Worm (Caenorhabditis elegans) whole organism, L1 larva: ENCODE data around the gene K08F9.3.
"Not testable (repeated sequence)": the region's sequence is repeated elsewhere in the genome, so short reads cannot be mapped to it uniquely, and the experiment has no call there.

ENCODE experiments used
- ama-1 ChIP-seq: fragments of 150-350 bp; optimal IDR thresholded peaks from 2 replicates; lab custom pipeline; 2014
- blmp-1 ChIP-seq: fragments of 150-350 bp; optimal IDR thresholded peaks from 2 replicates; lab custom pipeline; 2014; ENCODE audit warnings: missing biosample characterization, missing genetic modification characterization
- efl-1 ChIP-seq, 4 experiments: fragments of 150-350 bp; optimal IDR thresholded peaks in 3 of 4; peaks in 1 of 4; 1 replicate in 1 of 4; 2 replicates in 3 of 4; lab custom pipeline; 2014; ENCODE audit warnings: missing biosample characterization in 2 of 4, missing genetic modification characterization in 2 of 4, missing genetic modification reagents in 2 of 4
- lin-39 ChIP-seq: fragments of 150-350 bp; optimal IDR thresholded peaks from 2 replicates; lab custom pipeline; 2014; ENCODE audit warnings: missing biosample characterization, missing genetic modification reagents, missing genetic modification characterization
- lir-3 ChIP-seq: sonication (generic microtip); optimal IDR thresholded peaks from 2 replicates; lab custom pipeline; 2016; ENCODE audit warnings: mild to moderate bottlenecking, missing genetic modification characterization, moderate library complexity, missing compliant biosample characterization; ENCODE audit not compliant: poor library complexity
- lsy-2 ChIP-seq, 2 experiments: fragments of 150-350 bp; optimal IDR thresholded peaks; 2 replicates each; lab custom pipeline; 2014; ENCODE audit warnings: missing biosample characterization in 2 of 2, missing genetic modification characterization in 2 of 2
- mab-9 ChIP-seq: fragments of 200-800 bp; sonication (Bioruptor generic); IDR thresholded peaks from 2 replicates; pipeline ENCODE4 v1.3.6; 2022; ENCODE audit warnings: missing genetic modification reagents, missing genetic modification characterization, missing compliant biosample characterization
- mdl-1 ChIP-seq, 2 experiments: fragments of 150-350 bp; optimal IDR thresholded peaks; 2 replicates each; lab custom pipeline; 2014 to 2017; ENCODE audit warnings: missing biosample characterization in 2 of 2, missing genetic modification characterization in 2 of 2, inconsistent platforms in 1 of 2
- nhr-237 ChIP-seq: fragments of 150-350 bp; optimal IDR thresholded peaks from 2 replicates; lab custom pipeline; 2014; ENCODE audit warnings: missing biosample characterization, missing genetic modification characterization
- pag-3 ChIP-seq: sonication (generic microtip); optimal IDR thresholded peaks from 2 replicates; lab custom pipeline; 2017; ENCODE audit warnings: missing genetic modification characterization, mild to moderate bottlenecking, missing compliant biosample characterization, antibody characterized with exemption, borderline replicate concordance; ENCODE audit not compliant: insufficient read depth
- pqm-1 ChIP-seq: sonication (generic microtip); optimal IDR thresholded peaks from 3 replicates; lab custom pipeline; 2017; ENCODE audit warnings: missing biosample characterization, missing genetic modification characterization
- skn-1 ChIP-seq: fragments of 150-350 bp; optimal IDR thresholded peaks from 2 replicates; lab custom pipeline; 2014; ENCODE audit warnings: missing biosample characterization, missing genetic modification characterization
- swsn-7 ChIP-seq: sonication (generic microtip); optimal IDR thresholded peaks from 2 replicates; lab custom pipeline; 2016; ENCODE audit warnings: missing genetic modification characterization, missing compliant biosample characterization
- unc-62 ChIP-seq: fragments of 150-350 bp; optimal IDR thresholded peaks from 2 replicates; lab custom pipeline; 2014; ENCODE audit warnings: missing biosample characterization, missing genetic modification reagents, missing genetic modification characterization

DNA sequence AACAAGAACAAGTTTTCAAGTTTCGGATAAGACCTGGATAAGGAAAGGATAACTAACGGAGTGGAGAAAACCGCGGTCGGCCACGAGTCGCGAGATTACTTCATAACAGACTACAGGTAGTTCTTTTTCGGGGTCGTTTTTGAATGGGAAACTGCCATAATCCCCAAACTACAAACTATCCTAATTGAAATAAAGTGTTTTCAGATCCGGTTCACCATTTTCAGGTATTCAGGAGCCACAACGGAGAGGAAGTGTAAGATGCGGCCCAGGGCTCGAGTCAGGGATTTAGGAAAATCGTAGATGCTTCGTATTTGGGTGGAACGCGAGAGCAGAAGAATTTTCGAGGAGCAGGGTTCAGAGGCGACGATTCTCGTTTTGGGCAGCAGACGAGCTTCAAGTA lies 24.4 kb upstream of the K08F9.3 start, which contains the start of gene T01G5.8:
- TF ChIP-seq nhr-237; lir-3 (tag; lab: Kevin White, UChicago); lsy-2 (tag; optimal IDR thresholded peaks at IDR 0.05; lab: Kevin White, UChicago); swsn-7 (tag; lab: Kevin White, UChicago); unc-62 (GFP tag; lab: Kevin White, UChicago); skn-1 (tag; lab: Kevin White, UChicago); mdl-1 (tag; optimal IDR thresholded peaks at IDR 0.05; lab: Kevin White, UChicago); efl-1 (optimal IDR thresholded peaks at IDR 0.05; lab: Kevin White, UChicago); efl-1 (GFP tag; optimal IDR thresholded peaks at IDR 0.05 in 1 of 2; lab: Kevin White, UChicago); blmp-1 (tag; lab: Kevin White, UChicago); pqm-1 (tag; lab: Kevin White, UChicago); pag-3; ama-1 (lab: Kevin White, UChicago); mab-9 (GFP tag; lab: Robert Waterston, UW); lin-39 (tag; lab: Kevin White, UChicago): not testable (repeated sequence)
